Fruit fly (Drosophila melanogaster) whole organism, adult: ENCODE data around the gene mRpS7.

Experiments used
- CG14711 ChIP-seq: fragments of 200-800 bp; sonication (Bioruptor generic); optimal IDR thresholded peaks from 2 replicates; lab custom pipeline; 2018; ENCODE audit warnings: missing biosample characterization, mild to moderate bottlenecking, missing genetic modification characterization, moderate library complexity
- bab1 ChIP-seq: fragments of 200-800 bp; sonication (Bioruptor generic); optimal IDR thresholded peaks from 3 replicates; lab custom pipeline; 2019; ENCODE audit warnings: missing biosample characterization, mild to moderate bottlenecking, missing genetic modification characterization, moderate library complexity

DNA sequence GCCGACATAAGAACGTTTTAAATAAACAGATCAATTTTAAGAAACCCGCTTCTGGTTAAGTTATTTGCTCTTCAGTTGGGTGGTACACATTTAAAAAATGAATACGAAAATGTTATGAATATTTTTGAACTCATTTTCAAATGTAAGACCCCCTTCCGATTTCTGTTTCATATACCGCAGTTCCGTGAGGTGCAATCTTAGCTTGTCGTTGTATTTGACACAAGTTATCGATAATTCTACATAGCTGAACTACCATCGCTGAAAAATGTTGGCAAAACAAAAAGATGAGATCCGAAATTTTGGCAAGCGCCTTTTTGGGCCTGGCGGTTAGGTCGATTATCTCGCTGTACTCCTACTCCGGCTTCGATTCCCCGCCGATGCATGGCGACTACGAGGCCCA lies 6.6 kb upstream of the mRpS7 start, which contains the start of gene gny:
- TF ChIP-seq bab1 (GFP tag; lab: Kevin White, UChicago) (peak; percentile 15), CG14711 (tag; lab: Kevin White, UChicago) (no peak)
